Fruit fly (Drosophila melanogaster) whole organism, prepupa: Measurements from ENCODE around the gene CG46059.

Experiments
- CG9139 ChIP-seq: fragments of 200-800 bp; sonication (Bioruptor generic); optimal IDR thresholded peaks from 3 replicates; lab custom pipeline; 2017; ENCODE audit warnings: missing biosample characterization, mild to moderate bottlenecking, missing genetic modification characterization
- dsx ChIP-seq: fragments of 200-800 bp; optimal IDR thresholded peaks from 3 replicates; lab custom pipeline; 2019; ENCODE audit warnings: missing biosample characterization, mild to moderate bottlenecking, missing genetic modification characterization, moderate library complexity; ENCODE audit not compliant: poor library complexity, severe bottlenecking
- net ChIP-seq: fragments of 200-800 bp; sonication (Bioruptor generic); optimal IDR thresholded peaks from 3 replicates; lab custom pipeline; 2016; ENCODE audit warnings: missing biosample characterization, missing genetic modification characterization

dm6 chr2L:19144115-19144514 lies 39.5 kb downstream of the CG46059 start:
- TF ChIP-seq net (GFP tag; lab: Kevin White, UChicago) (no peak), dsx (peak; percentile 30), CG9139 (GFP tag; lab: Kevin White, UChicago) (peak; percentile 67)
